Fruit fly (Drosophila melanogaster) S2 (cell line): ENCODE results near the gene CG5188.
A peak's percentile ranks its signal among the peaks of the same experiment; 100 is the strongest.

Experiments
- CG8478 ChIP-seq: fragments of >200 bp; optimal IDR thresholded peaks from 2 replicates; lab custom pipeline; 2018
- CTCF ChIP-seq, 2 experiments: fragments of >200 bp; optimal IDR thresholded peaks; 2 replicates each; lab custom pipeline; 2018

Gene CG5188

DNA sequence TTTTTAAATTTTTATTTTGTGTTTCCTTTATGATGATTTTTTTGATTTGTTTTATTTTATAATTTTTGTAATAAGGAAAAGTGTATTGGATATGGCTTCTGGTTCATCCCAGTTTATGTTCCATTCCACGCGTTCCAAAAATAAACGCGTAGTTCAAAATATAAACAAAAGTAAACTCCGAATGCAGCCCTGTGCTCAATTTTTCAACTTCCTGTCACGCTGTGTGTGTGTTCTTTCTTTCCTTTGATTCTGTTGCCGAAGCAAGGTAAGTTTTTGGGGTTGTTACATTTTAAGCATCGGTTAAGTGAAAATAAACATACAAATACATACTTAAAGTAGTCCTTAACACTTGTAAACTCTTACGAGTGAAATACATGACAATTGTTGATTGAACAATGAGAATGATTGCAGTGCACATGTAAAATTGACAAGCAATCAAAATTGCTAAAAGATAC lies 20.5 kb upstream of the CG5188 start, which contains the start of the genes Ip259 and RpS27A:
TSS of gene Ip259 (plus strand) at position 231 of the 455 bp plus-strand sequence.
TSS of gene RpS27A (plus strand) at position 231 of the 455 bp plus-strand sequence.
- TF ChIP-seq CG8478, result no peak
- peak in 1 of 2 experiments; percentile 11 for TF ChIP-seq CTCF (optimal IDR thresholded peaks at IDR 0.05; lab: Kevin White, UChicago)

- TF ChIP-seq CG8478, result no peak
- TF ChIP-seq CTCF (optimal IDR thresholded peaks at IDR 0.05; lab: Kevin White, UChicago), result no peak
These were observed 15.1 kb upstream of the CG5188 start, which contains the start of the genes CG5355 and Klp31E for dm6 chr2L:10413251-10414127. Gene CG5355, minus strand, starts transcription at chr2L:10413463. Gene Klp31E, plus strand, starts transcription at chr2L:10414017.

dm6 chr2L:10418981-10419380 lies 9.6 kb upstream of the CG5188 start, which contains the start of gene RfC3:
Gene RfC3, plus strand, starts transcription at chr2L:10419190.
- TF ChIP-seq CTCF (optimal IDR thresholded peaks at IDR 0.05; lab: Kevin White, UChicago) (no peak), CG8478 (no peak)

DNA sequence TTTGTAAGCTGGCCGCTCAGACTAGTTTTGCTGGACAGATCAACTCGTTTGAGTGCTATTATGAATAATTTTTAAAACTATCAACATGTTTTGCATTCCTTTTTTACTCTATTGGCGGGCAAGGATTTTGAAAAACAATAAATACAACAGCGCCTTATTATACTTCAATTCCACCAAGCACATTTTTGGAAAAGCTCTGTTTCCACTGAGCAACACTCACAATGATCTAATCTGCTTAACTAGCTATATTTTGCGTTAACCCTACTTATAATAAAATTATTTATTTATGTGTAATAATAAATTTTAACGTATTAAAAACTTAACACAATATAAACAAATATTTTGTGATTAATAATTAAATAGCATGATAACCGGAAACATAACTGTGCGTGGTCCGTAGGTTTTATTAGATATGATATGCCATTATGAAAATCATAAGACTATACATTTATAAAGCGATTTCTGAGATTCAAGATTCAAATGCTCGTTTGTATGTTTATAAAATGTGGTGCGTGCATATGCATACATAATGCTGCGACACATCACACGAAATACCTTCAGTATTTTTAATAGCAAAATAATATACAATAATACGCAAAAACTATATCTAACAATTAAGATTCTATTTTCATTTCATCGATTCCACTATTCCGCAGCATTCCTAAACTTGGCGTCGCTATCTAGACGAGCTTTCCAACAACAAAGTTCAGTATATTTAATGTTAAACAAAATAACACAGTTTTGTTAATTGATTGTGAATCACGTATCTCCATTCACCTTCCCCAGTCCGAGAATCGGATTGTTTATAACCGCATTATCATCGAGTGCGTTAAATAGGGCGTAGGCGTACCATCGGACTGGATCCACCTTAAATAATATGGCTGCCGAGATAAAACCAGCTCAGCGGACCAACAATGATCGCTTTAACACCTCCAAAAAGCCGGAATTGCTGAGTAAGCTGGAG lies 5.7 kb upstream of the CG5188 start, which contains the start of the genes pie and Wdfy2:
TSS of gene pie (minus strand) at position 138 of the 964 bp plus-strand sequence.
TSS of gene Wdfy2 (plus strand) at position 649 of the 964 bp plus-strand sequence.
- TF ChIP-seq CG8478 (no peak), CTCF (optimal IDR thresholded peaks at IDR 0.05; lab: Kevin White, UChicago) (no peak)

dm6 chr2L:10425599-10425998 lies 3.0 kb upstream of the CG5188 start:
- TF ChIP-seq CG8478, result no peak
- TF ChIP-seq CTCF (optimal IDR thresholded peaks at IDR 0.05; lab: Kevin White, UChicago), result no peak

DNA sequence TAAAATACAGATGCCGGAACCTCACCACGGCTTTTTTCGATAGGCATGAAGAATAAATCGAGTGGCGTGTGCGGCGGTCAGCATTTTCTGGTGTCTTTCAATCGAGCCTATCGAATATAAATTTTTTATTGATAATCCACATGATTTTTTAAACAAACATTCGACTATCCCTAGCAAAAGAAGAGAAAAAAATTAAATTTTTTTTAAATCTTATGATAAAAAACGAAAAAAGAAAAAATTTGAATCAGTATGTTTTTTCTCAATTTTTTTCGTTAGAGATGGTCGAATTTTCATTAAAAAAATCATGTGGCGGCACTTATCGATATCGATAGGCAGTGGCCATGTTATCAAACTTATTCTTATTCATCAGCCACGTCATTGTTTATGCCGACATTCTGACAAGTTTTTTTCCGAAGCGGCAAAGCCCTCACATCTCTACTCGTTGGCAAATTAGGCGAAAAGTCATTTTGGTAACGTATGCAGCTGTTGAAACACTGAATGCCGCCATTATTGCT lies 2.0 kb upstream of the CG5188 start, which contains the start of the genes SmB and KdelR:
TSS of gene SmB (minus strand) at position 94 of the 515 bp plus-strand sequence.
TSS of gene KdelR (plus strand) at position 354 of the 515 bp plus-strand sequence.
- no peak for TF ChIP-seq CTCF (optimal IDR thresholded peaks at IDR 0.05; lab: Kevin White, UChicago)
- no peak for TF ChIP-seq CG8478

dm6 chr2L:10430802-10431476 lies 2.3 kb downstream of the CG5188 start, which contains the start of the genes Bug22 and TfIIB:
Gene Bug22, minus strand, starts transcription at chr2L:10430918.
Gene TfIIB, plus strand, starts transcription at chr2L:10431338.
- TF ChIP-seq CTCF (optimal IDR thresholded peaks at IDR 0.05; lab: Kevin White, UChicago) (no peak), CG8478 (no peak)

DNA sequence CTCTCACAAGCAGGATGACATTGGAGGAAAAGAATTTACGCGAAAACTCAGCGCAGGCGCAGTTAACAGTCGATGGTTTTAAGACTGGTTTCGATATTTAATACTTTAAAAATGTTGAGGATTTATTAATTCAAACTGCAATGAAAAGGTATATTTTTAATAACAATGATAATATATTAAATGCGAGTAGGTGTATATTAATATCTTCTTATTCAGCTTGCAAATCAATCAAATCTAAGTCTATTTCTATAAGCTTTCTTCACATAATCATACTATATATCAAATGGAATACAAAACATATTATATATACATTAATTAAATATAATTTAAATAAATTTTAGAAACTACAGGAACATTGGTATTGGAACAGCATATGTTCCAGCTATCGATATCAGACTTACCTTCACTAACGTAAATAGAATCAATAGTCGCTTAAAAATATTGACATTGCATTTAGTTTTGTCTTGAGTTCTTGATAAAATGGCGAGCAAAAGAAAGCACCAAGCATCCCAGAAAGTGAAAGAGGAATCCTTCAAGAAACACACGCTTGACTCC lies 7.1 kb downstream of the CG5188 start, which contains the start of the genes TBC1D16 and holn1:
TSS of gene TBC1D16 (minus strand) at position 51 of the 555 bp plus-strand sequence.
TSS of gene holn1 (plus strand) at position 390 of the 555 bp plus-strand sequence.
- no peak for TF ChIP-seq CTCF (optimal IDR thresholded peaks at IDR 0.05; lab: Kevin White, UChicago)
- TF ChIP-seq CG8478, result no peak

DNA sequence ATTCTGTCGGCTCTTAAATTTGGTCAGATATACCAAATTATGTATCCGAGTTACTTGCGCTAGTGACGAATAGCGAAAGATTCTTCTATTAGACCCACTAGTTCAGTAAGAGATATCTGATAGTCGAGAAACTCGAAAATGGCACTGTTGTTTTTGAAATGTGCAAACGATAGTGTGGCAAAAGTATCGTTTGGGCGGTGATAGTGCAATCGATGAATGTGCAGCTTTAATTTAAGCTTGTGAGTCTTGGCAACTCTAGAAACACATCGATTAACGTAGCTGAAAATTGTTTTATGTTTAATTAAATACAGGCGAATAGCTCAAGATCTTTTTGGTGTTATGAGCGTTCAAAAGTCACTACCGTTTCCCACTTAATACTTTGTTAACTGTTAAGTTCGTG lies 8.7 kb downstream of the CG5188 start, which contains the start of gene STUB1:
TSS of gene STUB1 (plus strand) at position 232 of the 400 bp plus-strand sequence.
- TF ChIP-seq CTCF (optimal IDR thresholded peaks at IDR 0.05; lab: Kevin White, UChicago) (no peak), CG8478 (no peak)

- TF ChIP-seq CTCF (optimal IDR thresholded peaks at IDR 0.05; lab: Kevin White, UChicago), result no peak
- no peak for TF ChIP-seq CG8478
These were observed 10.5 kb downstream of the CG5188 start, which contains the start of gene Nse4 for dm6 chr2L:10439174-10439573. Gene Nse4, plus strand, starts transcription at chr2L:10439440.

DNA sequence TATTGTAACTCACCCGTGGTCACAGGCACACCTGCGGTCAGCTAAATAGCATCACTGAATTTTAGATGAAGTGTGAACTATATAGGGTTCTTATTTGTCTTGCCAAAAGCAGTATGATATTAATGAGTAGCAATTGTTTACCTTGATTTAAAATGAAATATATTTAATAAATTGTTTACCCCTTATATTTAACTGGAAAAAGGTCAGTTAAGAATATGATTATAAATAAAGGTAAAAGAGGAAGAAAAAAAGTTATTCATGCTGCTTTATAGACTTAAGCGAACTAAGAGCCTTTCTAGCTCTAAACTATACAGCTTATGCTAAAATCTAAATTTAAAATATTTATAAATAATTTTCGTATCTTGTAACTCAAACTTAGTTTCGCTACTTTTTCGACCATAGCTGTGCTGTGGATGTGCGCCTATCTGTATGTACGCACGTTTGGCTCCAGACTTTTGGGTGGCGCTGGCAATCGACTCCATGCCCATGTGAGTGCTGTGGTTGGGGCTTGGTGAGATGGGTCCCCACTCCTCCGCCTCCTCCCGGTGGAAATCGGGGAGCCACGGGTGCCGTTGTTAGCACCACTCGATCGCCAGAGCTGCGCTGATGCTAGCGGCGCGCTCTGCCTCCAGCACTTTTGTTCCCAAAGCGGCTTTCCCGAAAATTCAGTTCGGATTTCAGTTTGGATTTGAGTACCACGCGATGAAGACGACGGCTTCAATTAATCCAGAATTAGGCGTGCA lies 13.6 kb downstream of the CG5188 start, which contains the start of gene loh:
TSS of gene loh (plus strand) at position 487 of the 743 bp plus-strand sequence.
- TF ChIP-seq CTCF (optimal IDR thresholded peaks at IDR 0.05; lab: Kevin White, UChicago), result no peak
- TF ChIP-seq CG8478, result no peak

DNA sequence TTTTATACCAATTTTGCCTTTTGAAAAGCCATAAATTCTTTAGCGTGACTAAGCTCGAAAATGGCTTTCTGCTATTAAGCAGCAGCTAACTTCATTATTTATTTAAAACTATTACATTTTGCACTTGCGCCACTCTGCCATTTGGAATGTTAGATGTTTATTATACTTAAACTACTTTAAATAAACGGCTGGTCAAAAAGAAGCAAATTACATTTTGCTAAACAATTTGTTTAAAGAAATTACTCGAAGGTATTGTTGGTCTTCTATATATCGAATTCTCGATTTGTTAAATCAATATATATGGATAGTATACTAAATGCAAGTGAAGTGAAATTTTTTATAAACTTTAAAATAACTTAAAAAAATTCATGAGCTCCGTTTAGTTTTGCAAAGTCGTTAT lies 23.7 kb downstream of the CG5188 start, which contains the start of gene ppk10:
TSS of gene ppk10 (minus strand) at position 101 of the 400 bp plus-strand sequence.
- no peak for TF ChIP-seq CG8478
- no peak for TF ChIP-seq CTCF (optimal IDR thresholded peaks at IDR 0.05; lab: Kevin White, UChicago)
